Worm (Caenorhabditis elegans) whole organism, L2 larva: Measurements from ENCODE around the gene fbxb-91.

Source experiments
- F13H6.1 ChIP-seq: sonication (generic microtip); optimal IDR thresholded peaks from 2 replicates; lab custom pipeline; 2016; ENCODE audit warnings: missing genetic modification characterization, missing compliant biosample characterization
- alr-1 ChIP-seq: fragments of 150-350 bp; optimal IDR thresholded peaks from 2 replicates; lab custom pipeline; 2014; ENCODE audit warnings: missing biosample characterization, missing genetic modification characterization
- ama-1 ChIP-seq: fragments of 150-350 bp; optimal IDR thresholded peaks from 2 replicates; lab custom pipeline; 2018; ENCODE audit warnings: inconsistent platforms
- egl-27 ChIP-seq: sonication (generic microtip); optimal IDR thresholded peaks from 3 replicates; lab custom pipeline; 2017; ENCODE audit warnings: missing biosample characterization, missing genetic modification reagents, missing genetic modification characterization
- gmeb-1 ChIP-seq: fragments of 150-350 bp; optimal IDR thresholded peaks from 2 replicates; lab custom pipeline; 2014; ENCODE audit warnings: missing biosample characterization, missing genetic modification characterization
- lin-39 ChIP-seq: fragments of 150-350 bp; optimal IDR thresholded peaks from 2 replicates; lab custom pipeline; 2014; ENCODE audit warnings: missing biosample characterization, missing genetic modification reagents, missing genetic modification characterization
- nhr-129 ChIP-seq: fragments of 150-350 bp; optimal IDR thresholded peaks from 2 replicates; lab custom pipeline; 2014; ENCODE audit warnings: missing biosample characterization, missing genetic modification characterization
- nhr-25 ChIP-seq: fragments of 150-350 bp; sonication (generic microtip); optimal IDR thresholded peaks from 3 replicates; lab custom pipeline; 2014; ENCODE audit warnings: missing biosample characterization, missing genetic modification characterization
- zag-1 ChIP-seq: fragments of 150-350 bp; optimal IDR thresholded peaks from 2 replicates; lab custom pipeline; 2014; ENCODE audit warnings: missing biosample characterization, missing genetic modification characterization

- TF ChIP-seq alr-1 (tag; lab: Kevin White, UChicago), result no peak
- TF ChIP-seq ama-1, result no peak
- no peak for TF ChIP-seq zag-1
- TF ChIP-seq gmeb-1 (tag; lab: Kevin White, UChicago), result no peak
- TF ChIP-seq lin-39 (tag; lab: Kevin White, UChicago), result no peak
- TF ChIP-seq F13H6.1 (tag; lab: Kevin White, UChicago), result no peak
- no peak for TF ChIP-seq nhr-129 (tag; lab: Kevin White, UChicago)
- no peak for TF ChIP-seq egl-27 (tag; lab: Kevin White, UChicago)
- no peak for TF ChIP-seq nhr-25 (tag; lab: Kevin White, UChicago)
Measured at ce11 chrII:3716961-3717360, 33.6 kb downstream of the fbxb-91 start, which contains the start of gene fbxc-52.
